Worm (Caenorhabditis elegans) whole organism, L1 larva: ENCODE data around the gene Y6D1A.1.

Experiments used
- C16A3.4 ChIP-seq: fragments of 150-350 bp; optimal IDR thresholded peaks from 2 replicates; lab custom pipeline; 2014; ENCODE audit warnings: missing biosample characterization, missing genetic modification characterization
- F16B12.6 ChIP-seq: fragments of 150-350 bp; optimal IDR thresholded peaks from 2 replicates; lab custom pipeline; 2014; ENCODE audit warnings: missing biosample characterization, missing genetic modification characterization
- Y116A8C.19 ChIP-seq: sonication (generic microtip); optimal IDR thresholded peaks from 2 replicates; lab custom pipeline; 2016; ENCODE audit warnings: missing compliant biosample characterization, missing genetic modification characterization, borderline replicate concordance
- alr-1 ChIP-seq: fragments of 200-800 bp; sonication (Bioruptor generic); optimal IDR thresholded peaks from 2 replicates; lab custom pipeline; 2018; ENCODE audit warnings: borderline replicate concordance, mild to moderate bottlenecking, missing genetic modification characterization, missing compliant biosample characterization
- aly-2 ChIP-seq: fragments of 150-350 bp; optimal IDR thresholded peaks from 2 replicates; lab custom pipeline; 2014; ENCODE audit warnings: missing biosample characterization, missing genetic modification characterization
- ama-1 ChIP-seq: fragments of 150-350 bp; optimal IDR thresholded peaks from 2 replicates; lab custom pipeline; 2014
- blmp-1 ChIP-seq: fragments of 150-350 bp; optimal IDR thresholded peaks from 2 replicates; lab custom pipeline; 2014; ENCODE audit warnings: missing biosample characterization, missing genetic modification characterization
- ceh-88 ChIP-seq: fragments of 200-800 bp; sonication (Bioruptor generic); IDR thresholded peaks from 2 replicates; pipeline ENCODE4 v1.3.6; 2022; ENCODE audit warnings: missing genetic modification characterization, missing compliant biosample characterization
- ceh-90 ChIP-seq: sonication (generic microtip); optimal IDR thresholded peaks from 2 replicates; lab custom pipeline; 2016; ENCODE audit warnings: missing genetic modification characterization, missing compliant biosample characterization
- efl-1 ChIP-seq, 4 experiments: fragments of 150-350 bp; optimal IDR thresholded peaks in 3 of 4; peaks in 1 of 4; 1 replicate in 1 of 4; 2 replicates in 3 of 4; lab custom pipeline; 2014; ENCODE audit warnings: missing biosample characterization in 2 of 4, missing genetic modification characterization in 2 of 4, missing genetic modification reagents in 2 of 4
- efl-3 ChIP-seq: fragments of 200-800 bp; sonication (Bioruptor generic); optimal IDR thresholded peaks from 2 replicates; lab custom pipeline; 2018; ENCODE audit warnings: mild to moderate bottlenecking, missing genetic modification characterization, missing compliant biosample characterization
- egl-13 ChIP-seq: sonication (generic microtip); optimal IDR thresholded peaks from 2 replicates; lab custom pipeline; 2016; ENCODE audit warnings: missing genotype, missing genetic modification reagents, missing genetic modification characterization, missing compliant biosample characterization
- egl-27 ChIP-seq, 2 experiments: fragments of 150-350 bp in 1 of 2; sonication (generic microtip); optimal IDR thresholded peaks; 3 replicates each; lab custom pipeline; 2017 to 2018; ENCODE audit warnings: missing biosample characterization in 2 of 2, missing genetic modification characterization in 2 of 2, missing genetic modification reagents in 2 of 2
- elt-2 ChIP-seq: sonication (generic microtip); optimal IDR thresholded peaks from 2 replicates; lab custom pipeline; 2016; ENCODE audit warnings: missing genetic modification characterization, mild to moderate bottlenecking, inconsistent platforms, missing compliant biosample characterization, missing genetic modification reagents
- elt-3 ChIP-seq, 6 experiments: fragments of 150-350 bp in 1 of 6; sonication (generic microtip); optimal IDR thresholded peaks; 2 replicates each; lab custom pipeline; 2017 to 2018; ENCODE audit warnings: missing biosample characterization in 6 of 6, missing genetic modification characterization in 6 of 6, inconsistent platforms in 1 of 6
- fos-1 ChIP-seq: fragments of 150-350 bp; optimal IDR thresholded peaks from 2 replicates; lab custom pipeline; 2014; ENCODE audit warnings: missing biosample characterization, missing genetic modification characterization
- hlh-17 ChIP-seq: fragments of 200-800 bp; sonication (Bioruptor generic); optimal IDR thresholded peaks from 2 replicates; lab custom pipeline; 2018; ENCODE audit warnings: missing genetic modification characterization, mild to moderate bottlenecking, missing compliant biosample characterization, moderate library complexity, borderline replicate concordance
- irx-1 ChIP-seq: sonication (generic microtip); optimal IDR thresholded peaks from 2 replicates; lab custom pipeline; 2016; ENCODE audit warnings: missing genetic modification characterization, missing compliant biosample characterization
- lin-14 ChIP-seq: fragments of 200-800 bp; sonication (Bioruptor generic); optimal IDR thresholded peaks from 2 replicates; lab custom pipeline; 2018; ENCODE audit warnings: mild to moderate bottlenecking, missing genetic modification characterization, moderate library complexity, missing compliant biosample characterization
- lin-15B ChIP-seq: fragments of 150-350 bp; sonication (generic microtip); optimal IDR thresholded peaks from 3 replicates; lab custom pipeline; 2014; ENCODE audit warnings: missing biosample characterization, missing genetic modification characterization
- lin-39 ChIP-seq: fragments of 150-350 bp; optimal IDR thresholded peaks from 2 replicates; lab custom pipeline; 2014; ENCODE audit warnings: missing biosample characterization, missing genetic modification reagents, missing genetic modification characterization
- nhr-20 ChIP-seq: sonication (generic microtip); optimal IDR thresholded peaks from 2 replicates; lab custom pipeline; 2016; ENCODE audit warnings: mild to moderate bottlenecking, missing genetic modification characterization, missing compliant biosample characterization
- nhr-237 ChIP-seq: fragments of 150-350 bp; optimal IDR thresholded peaks from 2 replicates; lab custom pipeline; 2014; ENCODE audit warnings: missing biosample characterization, missing genetic modification characterization
- nhr-47 ChIP-seq: sonication (generic microtip); optimal IDR thresholded peaks from 2 replicates; lab custom pipeline; 2016; ENCODE audit warnings: mild to moderate bottlenecking, missing genetic modification characterization, moderate library complexity, missing compliant biosample characterization
- nhr-71 ChIP-seq: sonication (generic microtip); optimal IDR thresholded peaks from 2 replicates; lab custom pipeline; 2016; ENCODE audit warnings: mild to moderate bottlenecking, missing genetic modification characterization, moderate library complexity, missing compliant biosample characterization
- nhr-85 ChIP-seq: sonication (generic microtip); peaks from one replicate; lab custom pipeline; 2016; ENCODE audit warnings: missing genetic modification characterization, inconsistent platforms, missing compliant biosample characterization
- pag-3 ChIP-seq: sonication (generic microtip); optimal IDR thresholded peaks from 2 replicates; lab custom pipeline; 2017; ENCODE audit warnings: missing genetic modification characterization, mild to moderate bottlenecking, missing compliant biosample characterization, antibody characterized with exemption, borderline replicate concordance; ENCODE audit not compliant: insufficient read depth
- pqm-1 ChIP-seq: sonication (generic microtip); optimal IDR thresholded peaks from 3 replicates; lab custom pipeline; 2017; ENCODE audit warnings: missing biosample characterization, missing genetic modification characterization
- rnt-1 ChIP-seq: sonication (generic microtip); optimal IDR thresholded peaks from 2 replicates; lab custom pipeline; 2016; ENCODE audit warnings: mild to moderate bottlenecking, missing genetic modification characterization, moderate library complexity, missing compliant biosample characterization
- skn-1 ChIP-seq: fragments of 150-350 bp; optimal IDR thresholded peaks from 2 replicates; lab custom pipeline; 2014; ENCODE audit warnings: missing biosample characterization, missing genetic modification characterization
- snu-23 ChIP-seq: sonication (generic microtip); optimal IDR thresholded peaks from 2 replicates; lab custom pipeline; 2016; ENCODE audit warnings: missing genetic modification characterization, missing compliant biosample characterization
- sup-37 ChIP-seq: fragments of 200-800 bp; sonication (Bioruptor generic); optimal IDR thresholded peaks from 2 replicates; lab custom pipeline; 2018; ENCODE audit warnings: mild to moderate bottlenecking, missing genetic modification characterization, missing compliant biosample characterization
- tbx-2 ChIP-seq: sonication (generic microtip); optimal IDR thresholded peaks from 2 replicates; lab custom pipeline; 2016; ENCODE audit warnings: missing genetic modification characterization, missing compliant biosample characterization
- unc-30 ChIP-seq: sonication (generic microtip); optimal IDR thresholded peaks from 2 replicates; lab custom pipeline; 2017; ENCODE audit warnings: missing biosample characterization, missing genetic modification characterization
- unc-86 ChIP-seq: sonication (generic microtip); optimal IDR thresholded peaks from 2 replicates; lab custom pipeline; 2016; ENCODE audit warnings: missing genetic modification characterization, missing compliant biosample characterization
- unc-98 ChIP-seq: fragments of 200-800 bp; sonication (Bioruptor generic); IDR thresholded peaks from 2 replicates; pipeline ENCODE4 v1.3.6; 2022; ENCODE audit warnings: missing genetic modification characterization, missing compliant biosample characterization
- vab-15 ChIP-seq: sonication (generic microtip); optimal IDR thresholded peaks from 2 replicates; lab custom pipeline; 2017; ENCODE audit warnings: missing genotype, mild to moderate bottlenecking, missing genetic modification characterization, missing compliant biosample characterization

Gene Y6D1A.1

ce11 chrII:11845954-11846353 lies 22.5 kb upstream of the Y6D1A.1 start:
- TF ChIP-seq pqm-1 (no peak), nhr-47 (tag; lab: Kevin White, UChicago) (peak; percentile 3), elt-2 (no peak), aly-2 (tag; lab: Kevin White, UChicago) (no peak), elt-3 (tag; optimal IDR thresholded peaks at IDR 0.05; lab: Kevin White, UChicago) (peak in 1 of 6 experiments; percentile 43), irx-1 (no peak), ama-1 (lab: Kevin White, UChicago) (peak; percentile 35), C16A3.4 (no peak), nhr-20 (tag; lab: Kevin White, UChicago) (no peak)

DNA sequence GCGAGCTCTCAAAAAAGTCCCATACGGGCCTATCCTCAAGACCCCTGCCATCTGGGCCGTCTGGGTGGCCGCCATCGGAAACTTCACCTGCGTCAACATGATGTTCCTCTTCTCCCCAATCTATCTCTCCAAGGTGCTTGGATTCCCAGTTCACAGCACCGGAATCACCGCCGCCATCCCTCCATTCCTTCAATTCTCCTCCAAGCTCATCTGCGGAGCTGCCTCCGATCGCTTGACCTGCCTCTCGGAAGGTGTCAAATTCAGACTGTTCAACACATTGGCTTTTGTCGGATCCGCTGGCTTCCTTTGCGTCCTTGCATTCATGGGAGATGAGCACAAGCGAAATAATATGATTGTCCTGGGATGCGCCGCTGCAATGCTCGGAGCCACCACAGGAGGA lies 21.6 kb upstream of the Y6D1A.1 start:
- TF ChIP-seq efl-1 (optimal IDR thresholded peaks at IDR 0.05; lab: Kevin White, UChicago) (no peak), efl-1 (GFP tag; optimal IDR thresholded peaks at IDR 0.05 in 1 of 2; lab: Kevin White, UChicago) (no peak), ceh-90 (tag; lab: Kevin White, UChicago) (no peak), snu-23 (GFP tag; lab: Kevin White, UChicago) (no peak), sup-37 (GFP tag; lab: Kevin White, UChicago) (no peak), egl-13 (tag; lab: Kevin White, UChicago) (no peak), efl-3 (GFP tag; lab: Kevin White, UChicago) (no peak), nhr-237 (tag; lab: Kevin White, UChicago) (no peak), skn-1 (tag; lab: Kevin White, UChicago) (no peak), nhr-20 (tag; lab: Kevin White, UChicago) (no peak), ceh-88 (no peak), rnt-1 (tag; lab: Kevin White, UChicago) (no peak), fos-1 (tag; lab: Kevin White, UChicago) (no peak), pag-3 (tag; lab: Kevin White, UChicago) (no peak), nhr-85 (tag; lab: Kevin White, UChicago) (no peak), unc-86 (no peak), lin-15B (tag; lab: Kevin White, UChicago) (no peak), nhr-47 (tag; lab: Kevin White, UChicago) (no peak), alr-1 (tag; lab: Kevin White, UChicago) (no peak), F16B12.6 (tag; lab: Kevin White, UChicago) (no peak)

- no peak for TF ChIP-seq tbx-2 (tag; lab: Kevin White, UChicago)
- TF ChIP-seq irx-1, result no peak
- no peak for TF ChIP-seq nhr-237 (tag; lab: Kevin White, UChicago)
- no peak for TF ChIP-seq ama-1 (lab: Kevin White, UChicago)
- no peak for TF ChIP-seq lin-39 (tag; lab: Kevin White, UChicago)
- no peak for TF ChIP-seq hlh-17
- no peak for TF ChIP-seq fos-1 (tag; lab: Kevin White, UChicago)
- TF ChIP-seq efl-1 (optimal IDR thresholded peaks at IDR 0.05; lab: Kevin White, UChicago), result no peak
- no peak for TF ChIP-seq efl-1 (GFP tag; optimal IDR thresholded peaks at IDR 0.05 in 1 of 2; lab: Kevin White, UChicago)
- no peak for TF ChIP-seq egl-27 (tag; optimal IDR thresholded peaks at IDR 0.05; lab: Kevin White, UChicago)
- no peak for TF ChIP-seq lin-14 (GFP tag; lab: Kevin White, UChicago)
- no peak for TF ChIP-seq unc-30
- no peak for TF ChIP-seq snu-23 (GFP tag; lab: Kevin White, UChicago)
- no peak for TF ChIP-seq lin-15B (tag; lab: Kevin White, UChicago)
- no peak for TF ChIP-seq vab-15
- TF ChIP-seq unc-98 (GFP tag; lab: Robert Waterston, UW), result no peak
- TF ChIP-seq, all 84 proteins: peak for 0
Observed at ce11 chrII:11844072-11844471, 20.7 kb upstream of the Y6D1A.1 start.

- no peak for TF ChIP-seq Y116A8C.19 (tag; lab: Kevin White, UChicago)
- peak; percentile 7 for TF ChIP-seq nhr-71 (tag; lab: Kevin White, UChicago)
- peak; percentile 46 for TF ChIP-seq blmp-1 (tag; lab: Kevin White, UChicago)
- TF ChIP-seq nhr-85 (tag; lab: Kevin White, UChicago), result peak; percentile 69
- TF ChIP-seq nhr-47 (tag; lab: Kevin White, UChicago), result no peak
Observed at ce11 chrII:11843441-11843840, 20.0 kb upstream of the Y6D1A.1 start.
